Worm (Caenorhabditis elegans): ENCODE data around the gene cyp-35C1.

ce11 chrV:13880163-13880562 is 18.1 kb downstream of the cyp-35C1 start:
- TF ChIP-seq ztf-11 (tag; optimal IDR thresholded peaks at IDR 0.05) (no peak), nhr-6 (tag; optimal IDR thresholded peaks at IDR 0.05) (peak; percentile 20), aly-2 (tag; optimal IDR thresholded peaks at IDR 0.05) (no peak), snpc-4 (tag; optimal IDR thresholded peaks at IDR 0.05) (no peak), fos-1 (tag; optimal IDR thresholded peaks at IDR 0.05) (no peak), spr-3 (GFP tag; optimal IDR thresholded peaks at IDR 0.05) (no peak), mep-1 (tag; optimal IDR thresholded peaks at IDR 0.05) (no peak), duxl-1 (tag; optimal IDR thresholded peaks at IDR 0.05; ENCODE audit: poor library complexity) (no peak)

Measured in whole organism, L4 larva.